Fruit fly (Drosophila melanogaster): Measurements from ENCODE around the gene dbr.

The dbr gene

DNA sequence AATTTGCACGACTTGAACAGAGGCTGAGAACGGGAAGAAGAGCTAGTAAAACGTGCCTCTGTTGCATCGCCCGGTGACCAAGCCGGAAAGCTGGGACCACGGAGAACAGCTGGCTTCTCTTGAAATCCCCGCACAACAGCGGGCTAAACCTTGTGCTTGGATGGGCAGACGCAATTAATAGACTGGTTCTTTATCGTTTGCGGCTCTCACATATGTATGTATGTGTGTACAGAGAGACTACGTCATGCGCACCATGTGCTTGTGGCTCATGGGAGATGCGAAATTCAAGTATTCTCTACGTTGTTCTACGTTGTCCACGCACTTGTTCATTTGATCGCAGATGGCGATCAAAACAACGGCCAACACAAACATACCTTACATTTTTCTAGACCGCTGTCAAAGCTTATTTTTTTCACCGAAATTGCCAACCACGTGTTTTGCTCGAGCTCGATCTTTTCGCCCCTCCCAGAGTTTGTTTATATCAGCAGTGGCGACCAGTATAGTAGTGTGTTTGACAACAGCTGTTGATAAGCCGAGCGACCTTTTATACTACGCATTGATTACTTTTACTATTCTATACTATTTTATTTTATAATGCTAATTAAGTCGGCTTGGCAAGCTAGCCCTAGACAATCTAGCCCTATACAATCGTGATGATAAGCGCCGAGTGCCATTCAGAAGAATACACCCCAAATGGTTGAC, 43.0 kb downstream of the dbr start:
- TF ChIP-seq dl (GFP tag; optimal IDR thresholded peaks at IDR 0.05; ENCODE audit: insufficient read depth in 1 of 2, partially characterized antibody in 2 of 2): peak in 1 of 2 experiments; percentile 44
- TF ChIP-seq Rel (GFP tag; optimal IDR thresholded peaks at IDR 0.05): no peak
- TF ChIP-seq Rel (tag; optimal IDR thresholded peaks at IDR 0.05): peak; percentile 62
- TF ChIP-seq jim (GFP tag; optimal IDR thresholded peaks at IDR 0.05): no peak

DNA sequence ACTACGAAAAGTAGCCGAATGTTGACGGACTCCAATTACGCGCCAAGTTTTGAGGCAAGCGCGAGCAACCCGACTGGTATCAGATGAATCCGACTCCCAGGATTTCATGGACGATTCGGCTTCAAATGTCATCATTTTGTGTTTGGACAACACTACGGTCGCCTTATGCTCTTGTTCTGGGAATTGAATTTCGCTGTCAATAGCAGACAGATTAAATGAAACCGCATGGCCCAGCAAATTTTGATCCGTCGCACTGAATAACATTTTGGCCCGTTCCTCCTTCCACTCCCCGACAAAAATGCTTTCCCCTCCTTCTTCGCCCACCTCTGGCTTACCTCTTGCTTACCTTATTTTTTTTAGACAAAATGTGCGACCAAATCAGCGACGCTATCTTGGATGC, 43.8 kb downstream of the dbr start:
- TF ChIP-seq foxo (GFP tag; optimal IDR thresholded peaks at IDR 0.05) (no peak), br (GFP tag; optimal IDR thresholded peaks at IDR 0.05) (no peak), CrebA (GFP tag; optimal IDR thresholded peaks at IDR 0.05; ENCODE audit: borderline replicate concordance) (no peak), Mio (GFP tag; optimal IDR thresholded peaks at IDR 0.05) (no peak), Jra (GFP tag; optimal IDR thresholded peaks at IDR 0.05) (no peak), rgr (GFP tag; optimal IDR thresholded peaks at IDR 0.05) (no peak), woc (GFP tag; optimal IDR thresholded peaks at IDR 0.05) (no peak), CG9705 (GFP tag; optimal IDR thresholded peaks at IDR 0.05) (no peak), brk (GFP tag; optimal IDR thresholded peaks at IDR 0.05) (no peak), Hr78 (GFP tag; optimal IDR thresholded peaks at IDR 0.05) (no peak), OdsH (GFP tag; optimal IDR thresholded peaks at IDR 0.05) (no peak), lola (GFP tag; optimal IDR thresholded peaks at IDR 0.05) (no peak), Dif (GFP tag; optimal IDR thresholded peaks at IDR 0.05; ENCODE audit: partially characterized antibody) (no peak), psq (GFP tag; optimal IDR thresholded peaks at IDR 0.05) (no peak)

DNA sequence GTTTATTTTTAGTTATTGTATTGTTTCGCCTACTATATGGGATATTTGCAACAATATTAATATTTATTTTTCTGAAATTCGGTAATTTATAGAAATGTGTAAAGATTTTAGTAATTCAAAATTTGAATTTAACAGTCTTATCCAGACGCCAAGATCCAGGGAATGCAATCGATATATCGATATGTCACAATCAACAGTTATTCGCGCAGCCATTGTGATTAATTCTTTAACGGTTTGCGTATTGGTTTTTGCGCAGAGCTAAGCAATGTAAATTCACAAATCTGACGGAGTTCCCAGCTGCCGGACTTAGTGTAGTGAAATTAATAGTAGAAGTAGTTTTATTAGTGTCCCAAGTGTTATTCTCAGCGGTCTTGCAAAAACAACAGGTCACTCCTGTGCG, 48.1 kb downstream of the dbr start, which contains the start of gene ND-15:
ND-15 (plus strand) TSS at position 298 of the 400 bp plus-strand sequence.
- TF ChIP-seq h (GFP tag; optimal IDR thresholded peaks at IDR 0.05) (no peak), lola (GFP tag; optimal IDR thresholded peaks at IDR 0.05) (no peak), sv (GFP tag; optimal IDR thresholded peaks at IDR 0.05) (no peak), Vsx2 (GFP tag; optimal IDR thresholded peaks at IDR 0.05; ENCODE audit: partially characterized antibody) (no peak), foxo (GFP tag; optimal IDR thresholded peaks at IDR 0.05) (no peak), brk (GFP tag; optimal IDR thresholded peaks at IDR 0.05) (no peak), Rel (GFP tag; optimal IDR thresholded peaks at IDR 0.05) (no peak), Rel (tag; optimal IDR thresholded peaks at IDR 0.05) (peak; percentile 2), Hnf4 (GFP tag; optimal IDR thresholded peaks at IDR 0.05) (peak; percentile 12), br (GFP tag; optimal IDR thresholded peaks at IDR 0.05) (no peak)

DNA sequence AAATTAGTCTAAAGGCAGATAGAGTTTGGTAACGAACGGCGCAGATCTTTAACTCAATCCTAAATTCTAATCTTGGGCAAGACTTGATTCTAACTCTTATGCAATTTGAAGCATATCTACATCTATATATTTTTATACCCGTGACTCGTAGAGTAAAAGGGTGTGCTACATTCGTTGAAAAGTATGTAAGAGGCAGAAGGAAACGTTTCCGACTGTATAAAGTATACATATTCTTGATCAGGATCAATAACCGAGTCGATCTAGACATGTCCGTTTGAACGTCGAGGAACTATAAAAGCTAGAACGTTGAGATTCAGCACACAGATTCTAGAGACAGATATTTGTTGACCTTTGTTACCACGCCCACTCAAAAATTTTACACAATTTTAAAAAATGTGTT, 50.1 kb downstream of the dbr start, which contains the start of gene CG13694:
CG13694 (minus strand) TSS at position 101 of the 400 bp plus-strand sequence.
- TF ChIP-seq Dfd (GFP tag; optimal IDR thresholded peaks at IDR 0.05) (peak; percentile 63), ey (GFP tag; optimal IDR thresholded peaks at IDR 0.05) (no peak)

DNA sequence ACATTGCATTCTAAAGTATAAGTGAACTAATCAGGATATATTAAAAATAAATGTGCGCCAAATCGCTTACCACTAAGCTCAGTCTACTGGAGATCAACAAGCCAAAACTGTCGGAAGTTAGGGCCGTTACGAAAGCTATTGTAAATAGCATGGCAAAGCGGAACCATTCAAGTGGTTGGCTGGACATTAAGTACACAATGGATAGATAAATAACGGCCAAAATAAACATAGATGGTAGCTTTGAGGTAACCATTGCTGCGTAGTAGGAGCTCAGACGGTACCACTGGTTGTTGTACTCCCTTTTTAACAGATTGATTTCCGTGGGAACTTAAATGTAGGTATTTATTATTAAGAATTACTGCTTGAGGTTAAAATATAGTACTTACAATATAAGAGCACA, 51.5 kb downstream of the dbr start:
- TF ChIP-seq Dfd (GFP tag; optimal IDR thresholded peaks at IDR 0.05) (no peak), sv (GFP tag; optimal IDR thresholded peaks at IDR 0.05) (peak; percentile 1), Abd-B (GFP tag; optimal IDR thresholded peaks at IDR 0.05) (no peak), foxo (GFP tag; optimal IDR thresholded peaks at IDR 0.05) (no peak), Sp1 (GFP tag; optimal IDR thresholded peaks at IDR 0.05) (no peak), tai (GFP tag; optimal IDR thresholded peaks at IDR 0.05) (no peak), Hnf4 (GFP tag; optimal IDR thresholded peaks at IDR 0.05) (no peak), Dif (GFP tag; optimal IDR thresholded peaks at IDR 0.05; ENCODE audit: partially characterized antibody) (no peak)

Data from whole organism, wandering third instar larva.